Fruit fly (Drosophila melanogaster): ENCODE measurements around the gene Nup154.

The Nup154 gene

dm6 chr2L:11044678-11045466 is 40.3 kb downstream of the Nup154 start (continued):
- TF ChIP-seq vfl (GFP tag; optimal IDR thresholded peaks at IDR 0.05) = no peak
- TF ChIP-seq Sox100B (GFP tag; optimal IDR thresholded peaks at IDR 0.05) = peak; percentile 14
- peak; percentile 53 for TF ChIP-seq lbe (GFP tag; optimal IDR thresholded peaks at IDR 0.05)
- TF ChIP-seq Spps (tag; optimal IDR thresholded peaks at IDR 0.05) = no peak
- no peak for TF ChIP-seq Abd-B (GFP tag; optimal IDR thresholded peaks at IDR 0.05)
- no peak for TF ChIP-seq Dfd (GFP tag; optimal IDR thresholded peaks at IDR 0.05)
- TF ChIP-seq gt (GFP tag; IDR thresholded peaks at IDR 0.05) = no peak
- no peak for TF ChIP-seq slou (GFP tag; optimal IDR thresholded peaks at IDR 0.05)
- TF ChIP-seq dati (GFP tag; IDR thresholded peaks at IDR 0.05) = no peak
- no peak for TF ChIP-seq Neu2 (GFP tag; optimal IDR thresholded peaks at IDR 0.05; ENCODE audit: borderline replicate concordance)
- TF ChIP-seq BEAF-32 (GFP tag; optimal IDR thresholded peaks at IDR 0.05) = no peak
- TF ChIP-seq CG3163 (GFP tag; optimal IDR thresholded peaks at IDR 0.05) = peak; percentile 87
- TF ChIP-seq CG4820 (GFP tag; optimal IDR thresholded peaks at IDR 0.05) = no peak
- peak; percentile 22 for TF ChIP-seq CG6683 (GFP tag; optimal IDR thresholded peaks at IDR 0.05)
- no peak for TF ChIP-seq CG32772 (GFP tag; IDR thresholded peaks at IDR 0.05)
- TF ChIP-seq CG8290 (GFP tag; optimal IDR thresholded peaks at IDR 0.05) = no peak
- TF ChIP-seq CG8290 (tag; optimal IDR thresholded peaks at IDR 0.05) = peak in 1 of 2 experiments; percentile 41
- peak; percentile 60 for TF ChIP-seq odd (GFP tag; optimal IDR thresholded peaks at IDR 0.05)
- peak; percentile 41 for TF ChIP-seq H2.0 (GFP tag; IDR thresholded peaks at IDR 0.05)
- TF ChIP-seq Atf-2 (GFP tag; optimal IDR thresholded peaks at IDR 0.05) = peak; percentile 3
- TF ChIP-seq otp (GFP tag; IDR thresholded peaks at IDR 0.05) = peak; percentile 18; the same call in 1 of the 3 replicates
- TF ChIP-seq Camta (GFP tag; optimal IDR thresholded peaks at IDR 0.05) = no peak
- TF ChIP-seq aop (GFP tag; IDR thresholded peaks at IDR 0.05) = no peak
- TF ChIP-seq hbn (GFP tag; IDR thresholded peaks at IDR 0.05; ENCODE audit: partially characterized antibody) = no peak
- peak; percentile 63 for TF ChIP-seq fd64A (GFP tag; optimal IDR thresholded peaks at IDR 0.05)
- TF ChIP-seq lola (GFP tag; optimal IDR thresholded peaks at IDR 0.05) = peak in 1 of 3 experiments; percentile 40
- no peak for TF ChIP-seq Hand (GFP tag; optimal IDR thresholded peaks at IDR 0.05)
- TF ChIP-seq HLHmδ (GFP tag; optimal IDR thresholded peaks at IDR 0.05) = peak; percentile 19
- no peak for TF ChIP-seq Tbp (GFP tag; optimal IDR thresholded peaks at IDR 0.05)
- no peak; the same call in 3 of the 4 replicates for TF ChIP-seq Gug (GFP tag; IDR thresholded peaks at IDR 0.05)
- TF ChIP-seq hth (optimal IDR thresholded peaks at IDR 0.05) = no peak
- TF ChIP-seq pan (optimal IDR thresholded peaks at IDR 0.05) = no peak
- TF ChIP-seq pan (GFP tag; optimal IDR thresholded peaks at IDR 0.05 in 1 of 2, IDR thresholded peaks at IDR 0.05 in 1 of 2) = peak in 1 of 2 experiments; percentile 14
- TF ChIP-seq grau (tag; optimal IDR thresholded peaks at IDR 0.05) = peak; percentile 39
- TF ChIP-seq zf30C (GFP tag; optimal IDR thresholded peaks at IDR 0.05) = no peak
- no peak for TF ChIP-seq scrt (GFP tag; optimal IDR thresholded peaks at IDR 0.05)
- TF ChIP-seq bowl (GFP tag; IDR thresholded peaks at IDR 0.05) = no peak
- TF ChIP-seq CG11696 (GFP tag; IDR thresholded peaks at IDR 0.05) = peak; percentile 80
- TF ChIP-seq CG8924 (tag; optimal IDR thresholded peaks at IDR 0.05) = peak; percentile 33
- peak; percentile 63 for TF ChIP-seq CrebB (tag; optimal IDR thresholded peaks at IDR 0.05)
- peak; percentile 25 for TF ChIP-seq ind (GFP tag; optimal IDR thresholded peaks at IDR 0.05)
- peak; percentile 5 for TF ChIP-seq CG8359 (GFP tag; optimal IDR thresholded peaks at IDR 0.05; ENCODE audit: borderline replicate concordance)
- no peak for TF ChIP-seq CG10565 (GFP tag; optimal IDR thresholded peaks at IDR 0.05)
- peak; percentile 30 for TF ChIP-seq CG17359 (tag; optimal IDR thresholded peaks at IDR 0.05)
- peak; percentile 25 for TF ChIP-seq CG11723 (GFP tag; optimal IDR thresholded peaks at IDR 0.05)
- no peak for TF ChIP-seq sd (tag; optimal IDR thresholded peaks at IDR 0.05)
- peak; percentile 41 for TF ChIP-seq CG15514 (GFP tag; optimal IDR thresholded peaks at IDR 0.05)
- peak; percentile 83 for TF ChIP-seq kni (GFP tag; optimal IDR thresholded peaks at IDR 0.05)
- no peak for TF ChIP-seq sima (GFP tag; optimal IDR thresholded peaks at IDR 0.05)
- no peak for TF ChIP-seq Six4 (GFP tag; optimal IDR thresholded peaks at IDR 0.05)
